Worm (Caenorhabditis elegans) whole organism, early embryonic: ENCODE measurements around the gene ears-2.

Experiments used
- ama-1 ChIP-seq: fragments of 150-350 bp; optimal IDR thresholded peaks from 2 replicates; lab custom pipeline; 2014
- ceh-13 ChIP-seq: fragments of 200-800 bp; sonication (Bioruptor generic); optimal IDR thresholded peaks from 2 replicates; lab custom pipeline; 2018; ENCODE audit warnings: mild to moderate bottlenecking, missing genetic modification characterization, missing compliant biosample characterization
- hmbx-1 ChIP-seq: sonication (generic microtip); optimal IDR thresholded peaks from 2 replicates; lab custom pipeline; 2016; ENCODE audit warnings: mild to moderate bottlenecking, missing genetic modification characterization, missing compliant biosample characterization

DNA sequence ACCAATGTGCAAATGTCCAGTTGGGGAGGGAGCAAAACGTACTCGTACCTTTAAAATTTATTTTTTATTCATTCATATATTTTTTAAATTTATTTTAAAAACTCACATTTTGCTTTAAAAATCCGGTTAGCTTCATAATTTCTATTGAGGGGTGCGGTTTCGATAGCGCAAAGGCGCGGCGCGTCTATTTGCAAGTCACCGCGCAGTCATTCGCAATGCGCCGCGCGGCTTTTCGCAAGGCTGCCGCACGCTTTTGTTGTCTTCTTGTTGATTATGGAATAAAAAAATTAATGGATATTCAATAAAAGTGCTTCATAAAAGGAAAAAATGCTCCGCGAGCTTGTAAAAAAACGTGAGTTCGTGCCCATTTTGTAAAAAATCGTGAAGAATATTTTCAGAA, at the start of gene ears-2, which contains the start of gene uncp-18:
- TF ChIP-seq ama-1 (lab: Kevin White, UChicago): no peak
- peak; percentile 91 for TF ChIP-seq hmbx-1 (tag; lab: Kevin White, UChicago)
- peak; percentile 97 for TF ChIP-seq ceh-13 (GFP tag; lab: Kevin White, UChicago)
